Fruit fly (Drosophila melanogaster) whole organism, embryonic: ENCODE data around the gene asf1.

ENCODE experiments used
- Abd-B ChIP-seq: fragments of 200-800 bp; sonication (Bioruptor generic); optimal IDR thresholded peaks from 2 replicates; lab custom pipeline; 2018; ENCODE audit warnings: missing biosample characterization, mild to moderate bottlenecking, missing genetic modification characterization, moderate library complexity
- Atf-2 ChIP-seq: fragments of 200-800 bp; sonication (Bioruptor generic); optimal IDR thresholded peaks from 2 replicates; lab custom pipeline; 2016; ENCODE audit warnings: missing biosample characterization, missing genetic modification characterization
- Awh ChIP-seq: fragments of 200-800 bp; sonication (Bioruptor generic); IDR thresholded peaks from 2 replicates; pipeline ENCODE4, ENCODE4 v1.3.6; 2022; ENCODE audit warnings: missing biosample characterization, missing genetic modification characterization
- Bteb2 ChIP-seq: fragments of 200-800 bp; sonication (Bioruptor generic); optimal IDR thresholded peaks from 2 replicates; lab custom pipeline; 2016; ENCODE audit warnings: missing biosample characterization, missing genetic modification characterization
- C15 ChIP-seq: fragments of 200-800 bp; sonication (Bioruptor generic); IDR thresholded peaks from 3 replicates; pipeline ENCODE4 v1.3.6; 2022; ENCODE audit warnings: missing biosample characterization, missing genetic modification characterization
- CG1024 ChIP-seq: fragments of 200-800 bp; sonication (Bioruptor generic); IDR thresholded peaks from 2 replicates; pipeline ENCODE4 v1.3.6; 2022; ENCODE audit warnings: missing biosample characterization, missing genetic modification characterization
- CG10979 ChIP-seq: fragments of 200-800 bp; sonication (Bioruptor generic); optimal IDR thresholded peaks from 2 replicates; lab custom pipeline; 2018; ENCODE audit warnings: missing biosample characterization, mild to moderate bottlenecking, missing genetic modification characterization, moderate library complexity
- CG12071 ChIP-seq: fragments of 200-800 bp; sonication (Bioruptor generic); optimal IDR thresholded peaks from 3 replicates; lab custom pipeline; 2018; ENCODE audit warnings: missing biosample characterization, mild to moderate bottlenecking, missing genetic modification characterization
- CG13287 ChIP-seq: fragments of 200-800 bp; sonication (Bioruptor generic); IDR thresholded peaks from 2 replicates; pipeline ENCODE4 v1.3.6; 2022; ENCODE audit warnings: missing biosample characterization, missing genetic modification characterization; ENCODE audit not compliant: partially characterized antibody
- CG14860 ChIP-seq: fragments of 200-800 bp; sonication (Bioruptor generic); IDR thresholded peaks from 3 replicates; pipeline ENCODE4 v1.3.6; 2022; ENCODE audit warnings: missing biosample characterization, missing genetic modification characterization; ENCODE audit not compliant: partially characterized antibody
- CG1647 ChIP-seq: fragments of 200-800 bp; sonication (Bioruptor generic); optimal IDR thresholded peaks from 3 replicates; lab custom pipeline; 2016; ENCODE audit warnings: missing biosample characterization, missing genetic modification characterization
- CG17359 ChIP-seq: fragments of 200-800 bp; sonication (Bioruptor generic); optimal IDR thresholded peaks from 3 replicates; lab custom pipeline; 2018; ENCODE audit warnings: missing biosample characterization, mild to moderate bottlenecking, missing genetic modification characterization, moderate library complexity
- CG18011 ChIP-seq: fragments of 200-800 bp; sonication (Bioruptor generic); optimal IDR thresholded peaks from 2 replicates; lab custom pipeline; 2017; ENCODE audit warnings: missing biosample characterization, missing genetic modification characterization, mild to moderate bottlenecking, moderate library complexity, missing genotype
- CG18262 ChIP-seq: fragments of 200-800 bp; optimal IDR thresholded peaks from 3 replicates; lab custom pipeline; 2019; ENCODE audit warnings: missing biosample characterization, mild to moderate bottlenecking, missing genetic modification characterization, moderate library complexity
- CG1832 ChIP-seq: fragments of 200-800 bp; sonication (Bioruptor generic); optimal IDR thresholded peaks from 2 replicates; lab custom pipeline; 2017; ENCODE audit warnings: missing biosample characterization, mild to moderate bottlenecking, missing genetic modification characterization, inconsistent platforms
- CG2889 ChIP-seq: fragments of 200-800 bp; sonication (Bioruptor generic); IDR thresholded peaks from 3 replicates; pipeline ENCODE4 v1.3.6; 2022; ENCODE audit warnings: missing biosample characterization, missing genetic modification characterization
- CG32772 ChIP-seq: fragments of 200-800 bp; sonication (Bioruptor generic); IDR thresholded peaks from 2 replicates; pipeline ENCODE4 v1.3.6; 2022; ENCODE audit warnings: missing biosample characterization, missing genetic modification characterization
- CG3726 ChIP-seq: fragments of 200-800 bp; sonication (Bioruptor generic); IDR thresholded peaks from 3 replicates; pipeline ENCODE4, ENCODE4 v1.3.6; 2022; ENCODE audit warnings: missing biosample characterization, missing genetic modification characterization
- CG42726 ChIP-seq: fragments of 200-800 bp; sonication (Bioruptor generic); IDR thresholded peaks from 2 replicates; pipeline ENCODE4 v1.3.6; 2022; ENCODE audit warnings: missing biosample characterization, missing genetic modification characterization; ENCODE audit not compliant: partially characterized antibody
- CG6175 ChIP-seq: fragments of 200-800 bp; sonication (Bioruptor generic); IDR thresholded peaks from 3 replicates; pipeline ENCODE4 v1.3.6; 2022; ENCODE audit warnings: missing biosample characterization, missing genetic modification characterization
- CG6813 ChIP-seq: fragments of 200-800 bp; sonication (Bioruptor generic); optimal IDR thresholded peaks from 2 replicates; lab custom pipeline; 2017; ENCODE audit warnings: missing biosample characterization, missing genetic modification characterization, mild to moderate bottlenecking, moderate library complexity, missing genetic modification reagents
- CG7271 ChIP-seq: fragments of 200-800 bp; sonication (Bioruptor generic); optimal IDR thresholded peaks from 2 replicates; lab custom pipeline; 2018; ENCODE audit warnings: missing biosample characterization, mild to moderate bottlenecking, missing genetic modification characterization, moderate library complexity
- CG7556 ChIP-seq: fragments of 200-800 bp; sonication (Bioruptor generic); optimal IDR thresholded peaks from 2 replicates; lab custom pipeline; 2017; ENCODE audit warnings: missing biosample characterization, mild to moderate bottlenecking, missing genetic modification characterization
- CG7839 ChIP-seq: fragments of 200-800 bp; sonication (Bioruptor generic); optimal IDR thresholded peaks from 3 replicates; lab custom pipeline; 2018; ENCODE audit warnings: missing biosample characterization, mild to moderate bottlenecking, missing genetic modification characterization, moderate library complexity
- CG8089 ChIP-seq: fragments of 200-800 bp; sonication (Bioruptor generic); optimal IDR thresholded peaks from 3 replicates; lab custom pipeline; 2016; ENCODE audit warnings: missing biosample characterization, missing genetic modification characterization
- Camta ChIP-seq: fragments of 200-800 bp; sonication (Bioruptor generic); optimal IDR thresholded peaks from 2 replicates; lab custom pipeline; 2016; ENCODE audit warnings: missing biosample characterization, missing genetic modification characterization
- CrebB ChIP-seq: fragments of 200-800 bp; sonication (Bioruptor generic); optimal IDR thresholded peaks from 3 replicates; lab custom pipeline; 2018; ENCODE audit warnings: missing biosample characterization, mild to moderate bottlenecking, missing genetic modification characterization
- Dad ChIP-seq: fragments of 200-800 bp; sonication (Bioruptor generic); optimal IDR thresholded peaks from 3 replicates; lab custom pipeline; 2016; ENCODE audit warnings: missing biosample characterization, missing genetic modification characterization
- Dref ChIP-seq: fragments of 200-800 bp; sonication (Bioruptor generic); IDR thresholded peaks from 2 replicates; pipeline ENCODE4 v1.3.6; 2022; ENCODE audit warnings: missing biosample characterization, missing genetic modification characterization
- Ets97D ChIP-seq: fragments of 200-800 bp; sonication (Bioruptor generic); optimal IDR thresholded peaks from 3 replicates; lab custom pipeline; 2016; ENCODE audit warnings: missing biosample characterization, missing genetic modification characterization
- Fer1 ChIP-seq: fragments of 200-800 bp; sonication (Bioruptor generic); optimal IDR thresholded peaks from 2 replicates; lab custom pipeline; 2017; ENCODE audit warnings: missing biosample characterization, mild to moderate bottlenecking, missing genetic modification characterization
- HmgD ChIP-seq: fragments of 200-800 bp; sonication (Bioruptor generic); optimal IDR thresholded peaks from 3 replicates; lab custom pipeline; 2016; ENCODE audit warnings: missing biosample characterization, missing genetic modification characterization
- HmgZ ChIP-seq: fragments of 200-800 bp; sonication (Bioruptor generic); optimal IDR thresholded peaks from 2 replicates; lab custom pipeline; 2018; ENCODE audit warnings: missing biosample characterization, mild to moderate bottlenecking, missing genetic modification characterization
- Kr ChIP-seq: fragments of 200-800 bp; sonication (Bioruptor generic); optimal IDR thresholded peaks from 2 replicates; lab custom pipeline; 2017; ENCODE audit warnings: missing biosample characterization, mild to moderate bottlenecking, missing genetic modification characterization
- Max ChIP-seq: fragments of 200-800 bp; sonication (Bioruptor generic); optimal IDR thresholded peaks from 2 replicates; lab custom pipeline; 2016; ENCODE audit warnings: missing biosample characterization, mild to moderate bottlenecking, missing genetic modification characterization
- Opbp ChIP-seq: fragments of 200-800 bp; sonication (Bioruptor generic); IDR thresholded peaks from 3 replicates; pipeline ENCODE4 v1.3.6; 2022; ENCODE audit warnings: missing biosample characterization, missing genetic modification characterization; ENCODE audit not compliant: partially characterized antibody
- Side ChIP-seq: fragments of 200-800 bp; sonication (Bioruptor generic); optimal IDR thresholded peaks from 2 replicates; lab custom pipeline; 2016; ENCODE audit warnings: missing biosample characterization, missing genetic modification characterization
- Sry-δ ChIP-seq: fragments of 200-800 bp; sonication (Bioruptor generic); optimal IDR thresholded peaks from 2 replicates; lab custom pipeline; 2016; ENCODE audit warnings: missing biosample characterization, missing genetic modification characterization
- YL-1 ChIP-seq: fragments of 200-800 bp; sonication (Bioruptor generic); optimal IDR thresholded peaks from 3 replicates; lab custom pipeline; 2017; ENCODE audit warnings: missing biosample characterization, mild to moderate bottlenecking, missing genetic modification characterization
- bigmax ChIP-seq: fragments of 200-800 bp; sonication (Bioruptor generic); optimal IDR thresholded peaks from 2 replicates; lab custom pipeline; 2018; ENCODE audit warnings: missing biosample characterization, mild to moderate bottlenecking, missing genetic modification characterization
- chif ChIP-seq, 2 experiments: fragments of 200-800 bp; sonication (Bioruptor generic); optimal IDR thresholded peaks; 3 replicates each; lab custom pipeline; 2016; ENCODE audit warnings: missing biosample characterization in 2 of 2, missing genetic modification characterization in 2 of 2
- eyg ChIP-seq: fragments of 200-800 bp; sonication (Bioruptor generic); optimal IDR thresholded peaks from 3 replicates; lab custom pipeline; 2016; ENCODE audit warnings: missing biosample characterization, missing genetic modification characterization
- fru ChIP-seq: fragments of >200 bp; optimal IDR thresholded peaks from 2 replicates; lab custom pipeline; 2017
- lilli ChIP-seq: fragments of 200-800 bp; sonication (Bioruptor generic); optimal IDR thresholded peaks from 3 replicates; lab custom pipeline; 2016; ENCODE audit warnings: missing biosample characterization, missing genetic modification characterization
- mld ChIP-seq: fragments of 200-800 bp; sonication (Bioruptor generic); IDR thresholded peaks from 3 replicates; pipeline ENCODE4 v1.3.6; 2022; ENCODE audit warnings: missing biosample characterization, missing genetic modification characterization; ENCODE audit not compliant: partially characterized antibody
- sens ChIP-seq: fragments of 200-800 bp; sonication (Bioruptor generic); peaks from one replicate; lab custom pipeline; 2016; ENCODE audit warnings: missing biosample characterization, missing genetic modification characterization
- tin ChIP-seq: fragments of 200-800 bp; sonication (Bioruptor generic); optimal IDR thresholded peaks from 3 replicates; lab custom pipeline; 2016; ENCODE audit warnings: missing biosample characterization, missing genetic modification characterization
- tll ChIP-seq, 2 experiments: fragments of 200-800 bp in 1 of 2; fragments of >200 bp in 1 of 2; sonication (Bioruptor generic) in 1 of 2; optimal IDR thresholded peaks; 2 replicates each; lab custom pipeline; 2017 to 2019; ENCODE audit warnings: missing biosample characterization in 2 of 2, missing genetic modification characterization in 2 of 2, mild to moderate bottlenecking in 1 of 2, moderate library complexity in 1 of 2
- ttk ChIP-seq: fragments of 200-800 bp; sonication (Bioruptor generic); IDR thresholded peaks from 2 replicates; pipeline ENCODE4 v2.1.2; 2022; ENCODE audit warnings: missing biosample characterization, missing genetic modification characterization
- zfh1 ChIP-seq: fragments of 200-800 bp; sonication (Bioruptor generic); IDR thresholded peaks from 3 replicates; pipeline ENCODE4 v1.3.6; 2022; ENCODE audit warnings: missing biosample characterization, missing genetic modification characterization

asf1 gene

DNA sequence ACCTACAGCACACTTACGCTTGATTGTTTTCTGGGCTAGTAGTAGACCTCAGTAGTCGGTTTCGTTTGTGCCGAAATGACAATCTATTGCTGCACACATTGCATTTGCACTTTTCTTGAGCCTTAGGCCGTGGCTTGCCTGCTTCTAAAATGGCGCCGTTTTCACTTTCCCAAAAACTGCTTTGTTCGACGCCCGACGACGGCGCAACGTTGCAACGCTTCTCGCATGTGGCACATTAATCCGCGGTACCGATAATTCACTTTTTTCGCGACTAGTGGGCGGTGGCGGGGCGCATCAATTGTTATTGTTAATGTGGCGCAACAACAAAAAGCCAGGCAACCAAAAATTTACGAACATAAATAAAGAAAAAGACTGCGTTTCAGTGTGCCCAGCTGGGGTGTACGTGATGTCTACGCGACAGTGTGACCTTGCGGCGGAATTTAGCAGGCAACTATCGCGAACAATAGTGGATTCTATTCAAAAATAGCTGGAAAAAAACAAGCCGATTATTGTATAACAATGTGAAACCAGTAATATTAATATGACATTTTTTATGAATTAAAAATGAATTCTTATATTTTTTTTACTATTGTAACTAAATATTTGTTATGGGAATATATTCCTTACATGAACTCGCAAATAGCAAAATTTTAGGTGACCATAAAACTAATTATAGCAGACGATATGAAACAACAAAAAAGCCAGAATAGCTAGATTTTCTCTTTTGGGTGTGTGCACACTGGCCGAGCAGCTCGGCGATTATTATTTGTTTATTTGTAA, 20.1 kb upstream of the asf1 start, which contains the start of the genes ash1 and Taf6 (continued):
- TF ChIP-seq Atf-2 (no peak), tll (GFP tag; optimal IDR thresholded peaks at IDR 0.05; lab: Kevin White, UChicago) (peak in 1 of 2 experiments; percentile 28), CG3726 (no peak), HmgZ (tag; lab: Kevin White, UChicago) (no peak), bigmax (GFP tag; lab: Kevin White, UChicago) (no peak), CG18011 (GFP tag; lab: Kevin White, UChicago) (no peak), CG17359 (tag; lab: Kevin White, UChicago) (no peak), lilli (GFP tag; lab: Kevin White, UChicago) (no peak), CG7556 (GFP tag; lab: Kevin White, UChicago) (no peak), Awh (GFP tag; lab: Robert Waterston, UW) (no peak), fru (lab: Kevin White, UChicago) (no peak), sens (GFP tag; lab: Kevin White, UChicago) (no peak), CG6813 (GFP tag; lab: Kevin White, UChicago) (no peak), CG1647 (GFP tag; lab: Kevin White, UChicago) (no peak), Bteb2 (GFP tag; lab: Kevin White, UChicago) (no peak), CG1832 (GFP tag; lab: Kevin White, UChicago) (no peak), CG7839 (tag; lab: Kevin White, UChicago) (no peak), Ets97D (GFP tag; lab: Kevin White, UChicago) (peak; percentile 20), CG32772 (GFP tag; lab: Robert Waterston, UW) (no peak), YL-1 (GFP tag; lab: Kevin White, UChicago) (peak; percentile 84), ttk (GFP tag; lab: Robert Waterston, UW) (no peak), CG10979 (tag; lab: Kevin White, UChicago) (no peak), CG12071 (no peak), Max (GFP tag; lab: Kevin White, UChicago) (peak; percentile 2), HmgD (GFP tag; lab: Kevin White, UChicago) (no peak), eyg (GFP tag; lab: Kevin White, UChicago) (no peak), CG8089 (GFP tag; lab: Kevin White, UChicago) (no peak), CG6175 (GFP tag; lab: Robert Waterston, UW) (no peak), CG14860 (GFP tag; lab: Robert Waterston, UW) (peak; percentile 50; the same call in 1 of the 3 replicates), Sry-δ (GFP tag; lab: Kevin White, UChicago) (peak; percentile 59), Fer1 (GFP tag; lab: Kevin White, UChicago) (no peak), chif (GFP tag; optimal IDR thresholded peaks at IDR 0.05; lab: Kevin White, UChicago) (no peak), CG7271 (no peak), zfh1 (GFP tag; lab: Robert Waterston, UW) (no peak), Kr (GFP tag; lab: Kevin White, UChicago) (no peak), Dad (GFP tag; lab: Kevin White, UChicago) (no peak), CG13287 (GFP tag; lab: Robert Waterston, UW) (peak; percentile 73), CG1024 (GFP tag; lab: Robert Waterston, UW) (no peak), tin (GFP tag; lab: Kevin White, UChicago) (no peak), C15 (GFP tag; lab: Robert Waterston, UW) (no peak), CG2889 (no peak), mld (no peak), CrebB (tag; lab: Kevin White, UChicago) (no peak), Opbp (no peak), Side (GFP tag; lab: Kevin White, UChicago) (no peak), Camta (no peak), Abd-B (GFP tag; lab: Kevin White, UChicago) (peak; percentile 84), CG18262 (tag; lab: Kevin White, UChicago) (no peak), CG42726 (GFP tag; lab: Robert Waterston, UW) (no peak), Dref (GFP tag; lab: Robert Waterston, UW) (peak; percentile 30; the same call in 1 of the 2 replicates)
